Worm (Caenorhabditis elegans): Measurements from ENCODE around the gene srlf-31.

- TF ChIP-seq ref-2 (tag; optimal IDR thresholded peaks at IDR 0.05): no peak
- TF ChIP-seq hlh-15 (tag; optimal IDR thresholded peaks at IDR 0.05): no peak
Observed at ce11 chrIV:11883478-11883877, 39.5 kb downstream of the srlf-31 start.
